Fruit fly (Drosophila melanogaster) whole organism, adult: ENCODE results near the gene dwg.

ENCODE experiments used
- CG11617 ChIP-seq: fragments of 200-800 bp; sonication (Bioruptor generic); optimal IDR thresholded peaks from 2 replicates; lab custom pipeline; 2017; ENCODE audit warnings: mild to moderate bottlenecking, missing biosample characterization, missing genetic modification reagents, missing genetic modification characterization
- CG12768 ChIP-seq: fragments of 200-800 bp; sonication (Bioruptor generic); optimal IDR thresholded peaks from 2 replicates; lab custom pipeline; 2017; ENCODE audit warnings: missing biosample characterization, missing genetic modification characterization, mild to moderate bottlenecking, moderate library complexity, missing genetic modification reagents
- CG14711 ChIP-seq: fragments of 200-800 bp; sonication (Bioruptor generic); optimal IDR thresholded peaks from 2 replicates; lab custom pipeline; 2018; ENCODE audit warnings: missing biosample characterization, mild to moderate bottlenecking, missing genetic modification characterization, moderate library complexity
- CG1620 ChIP-seq: fragments of 200-800 bp; sonication (Bioruptor generic); optimal IDR thresholded peaks from 2 replicates; lab custom pipeline; 2016; ENCODE audit warnings: missing biosample characterization, missing genetic modification characterization
- CG33017 ChIP-seq: fragments of 200-800 bp; sonication (Bioruptor generic); optimal IDR thresholded peaks from 2 replicates; lab custom pipeline; 2018; ENCODE audit warnings: missing biosample characterization, mild to moderate bottlenecking, missing genetic modification characterization, moderate library complexity
- CG5204 ChIP-seq: fragments of 200-800 bp; sonication (Bioruptor generic); optimal IDR thresholded peaks from 2 replicates; lab custom pipeline; 2016; ENCODE audit warnings: missing biosample characterization, missing genetic modification characterization
- CG7045 ChIP-seq: fragments of 200-800 bp; sonication (Bioruptor generic); optimal IDR thresholded peaks from 2 replicates; lab custom pipeline; 2017; ENCODE audit warnings: missing biosample characterization, mild to moderate bottlenecking, missing genetic modification characterization
- CG7101 ChIP-seq: fragments of 200-800 bp; sonication (Bioruptor generic); optimal IDR thresholded peaks from 2 replicates; lab custom pipeline; 2018; ENCODE audit warnings: missing biosample characterization, mild to moderate bottlenecking, missing genetic modification characterization, moderate library complexity
- Clk ChIP-seq: fragments of 200-800 bp; sonication (Bioruptor generic); optimal IDR thresholded peaks from 2 replicates; lab custom pipeline; 2017; ENCODE audit warnings: missing biosample characterization, missing genetic modification characterization
- Crg-1 ChIP-seq: fragments of 200-800 bp; sonication (Bioruptor generic); optimal IDR thresholded peaks from 2 replicates; lab custom pipeline; 2016; ENCODE audit warnings: missing biosample characterization, missing genetic modification characterization
- Hr96 ChIP-seq: fragments of 200-800 bp; sonication (Bioruptor generic); optimal IDR thresholded peaks from 2 replicates; lab custom pipeline; 2016; ENCODE audit warnings: missing biosample characterization, missing genetic modification characterization
- Mnt ChIP-seq: fragments of 200-800 bp; sonication (Bioruptor generic); optimal IDR thresholded peaks from 2 replicates; lab custom pipeline; 2016; ENCODE audit warnings: missing biosample characterization, mild to moderate bottlenecking, missing genetic modification characterization
- bab1 ChIP-seq: fragments of 200-800 bp; sonication (Bioruptor generic); optimal IDR thresholded peaks from 3 replicates; lab custom pipeline; 2019; ENCODE audit warnings: missing biosample characterization, mild to moderate bottlenecking, missing genetic modification characterization, moderate library complexity
- cic ChIP-seq: fragments of 200-800 bp; sonication (Bioruptor generic); optimal IDR thresholded peaks from 2 replicates; lab custom pipeline; 2017; ENCODE audit warnings: missing biosample characterization, mild to moderate bottlenecking, missing genetic modification characterization, moderate library complexity
- cnc ChIP-seq, 2 experiments: fragments of >200 bp; optimal IDR thresholded peaks; 2 replicates each; lab custom pipeline; 2017
- kay ChIP-seq: fragments of 200-800 bp; sonication (Bioruptor generic); peaks from one replicate; lab custom pipeline; 2016; ENCODE audit warnings: missing biosample characterization, missing genetic modification characterization, borderline replicate concordance
- ovo ChIP-seq: fragments of 200-800 bp; sonication (Bioruptor generic); optimal IDR thresholded peaks from 2 replicates; lab custom pipeline; 2016; ENCODE audit warnings: missing biosample characterization, missing genetic modification characterization
- pad ChIP-seq: fragments of 200-800 bp; sonication (Bioruptor generic); optimal IDR thresholded peaks from 3 replicates; lab custom pipeline; 2017; ENCODE audit warnings: missing biosample characterization, missing genetic modification characterization, mild to moderate bottlenecking, moderate library complexity, missing genetic modification reagents
- tj ChIP-seq: fragments of 200-800 bp; sonication (Bioruptor generic); optimal IDR thresholded peaks from 3 replicates; lab custom pipeline; 2017; ENCODE audit warnings: missing biosample characterization, mild to moderate bottlenecking, missing genetic modification characterization, moderate library complexity
- toe ChIP-seq: fragments of 200-800 bp; sonication (Bioruptor generic); optimal IDR thresholded peaks from 2 replicates; lab custom pipeline; 2016; ENCODE audit warnings: missing biosample characterization, missing genetic modification characterization

The dwg gene

dm6 chrX:2732127-2732526 lies 4.6 kb downstream of the dwg start, which contains the start of the genes ttm50 and CG2712:
TSS of gene ttm50 (minus strand) at chrX:2732190.
TSS of gene CG2712 (plus strand) at chrX:2732469.
- peak; percentile 45 for TF ChIP-seq Clk (GFP tag; lab: Kevin White, UChicago)
- no peak for TF ChIP-seq Hr96 (GFP tag; lab: Kevin White, UChicago)
- peak; percentile 77 for TF ChIP-seq bab1 (GFP tag; lab: Kevin White, UChicago)
- peak; percentile 66 for TF ChIP-seq CG1620 (GFP tag; lab: Kevin White, UChicago)
- peak; percentile 44 for TF ChIP-seq ovo (GFP tag; lab: Kevin White, UChicago)
- TF ChIP-seq kay (GFP tag; lab: Kevin White, UChicago): no peak
- peak; percentile 68 for TF ChIP-seq CG7101
- TF ChIP-seq Crg-1 (GFP tag; lab: Kevin White, UChicago): peak; percentile 32
- TF ChIP-seq CG33017 (tag; lab: Kevin White, UChicago): peak; percentile 29
- no peak for TF ChIP-seq cnc (optimal IDR thresholded peaks at IDR 0.05; lab: Kevin White, UChicago)
- peak; percentile 40 for TF ChIP-seq CG7045 (GFP tag; lab: Kevin White, UChicago)
- TF ChIP-seq CG12768 (GFP tag; lab: Kevin White, UChicago): peak; percentile 63
- peak; percentile 50 for TF ChIP-seq CG14711 (tag; lab: Kevin White, UChicago)
- peak; percentile 98 for TF ChIP-seq Mnt
- peak; percentile 77 for TF ChIP-seq CG11617 (GFP tag; lab: Kevin White, UChicago)
- no peak for TF ChIP-seq CG5204
- no peak for TF ChIP-seq toe (GFP tag; lab: Kevin White, UChicago)
- peak; percentile 60 for TF ChIP-seq pad (GFP tag; lab: Kevin White, UChicago)
- TF ChIP-seq tj (GFP tag; lab: Kevin White, UChicago): peak; percentile 35
- TF ChIP-seq cic (GFP tag; lab: Kevin White, UChicago): no peak

DNA sequence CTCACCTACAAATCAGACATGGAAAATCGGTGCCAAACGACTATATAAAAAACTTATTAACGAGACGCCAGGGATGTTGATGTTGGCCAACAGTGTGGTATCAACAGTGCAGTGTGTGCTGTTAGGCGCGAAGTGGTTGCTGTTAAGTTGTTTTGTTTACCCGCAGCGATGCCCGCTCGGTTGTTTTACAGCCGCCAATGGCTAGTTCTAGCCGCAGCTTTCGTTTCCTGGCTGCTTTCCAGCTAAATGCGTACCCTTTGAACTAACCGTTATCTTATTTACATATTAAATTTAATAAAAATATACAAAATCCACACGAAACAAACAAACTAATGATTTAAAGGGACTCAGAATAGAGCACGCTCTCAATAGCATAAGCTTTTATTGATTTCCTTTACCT lies 11.2 kb downstream of the dwg start, which contains the start of gene crm:
Gene crm, minus strand, starts transcription at position 111 of the 400 bp plus-strand sequence.
- no peak for TF ChIP-seq CG7045 (GFP tag; lab: Kevin White, UChicago)
- TF ChIP-seq CG7101: peak; percentile 37
- TF ChIP-seq CG11617 (GFP tag; lab: Kevin White, UChicago): no peak
- TF ChIP-seq Mnt: peak; percentile 54
- TF ChIP-seq toe (GFP tag; lab: Kevin White, UChicago): no peak
- no peak for TF ChIP-seq Crg-1 (GFP tag; lab: Kevin White, UChicago)
- TF ChIP-seq ovo (GFP tag; lab: Kevin White, UChicago): peak; percentile 86
- no peak for TF ChIP-seq CG12768 (GFP tag; lab: Kevin White, UChicago)
- no peak for TF ChIP-seq Hr96 (GFP tag; lab: Kevin White, UChicago)
- no peak for TF ChIP-seq kay (GFP tag; lab: Kevin White, UChicago)
- TF ChIP-seq CG1620 (GFP tag; lab: Kevin White, UChicago): no peak
- no peak for TF ChIP-seq CG33017 (tag; lab: Kevin White, UChicago)

dm6 chrX:2740084-2740483 lies 12.6 kb downstream of the dwg start, which contains the start of gene kirre:
TSS of gene kirre (plus strand) at chrX:2740384.
- TF ChIP-seq tj (GFP tag; lab: Kevin White, UChicago) (no peak), Clk (GFP tag; lab: Kevin White, UChicago) (no peak), Crg-1 (GFP tag; lab: Kevin White, UChicago) (no peak), Mnt (no peak), cic (GFP tag; lab: Kevin White, UChicago) (no peak), CG1620 (GFP tag; lab: Kevin White, UChicago) (no peak), CG5204 (no peak), toe (GFP tag; lab: Kevin White, UChicago) (no peak), bab1 (GFP tag; lab: Kevin White, UChicago) (no peak), kay (GFP tag; lab: Kevin White, UChicago) (no peak)

- TF ChIP-seq toe (GFP tag; lab: Kevin White, UChicago) (no peak), pad (GFP tag; lab: Kevin White, UChicago) (peak; percentile 89), CG7045 (GFP tag; lab: Kevin White, UChicago) (peak; percentile 11), CG33017 (tag; lab: Kevin White, UChicago) (peak; percentile 52), CG11617 (GFP tag; lab: Kevin White, UChicago) (peak; percentile 56), CG5204 (no peak), kay (GFP tag; lab: Kevin White, UChicago) (peak; percentile 98), cnc (optimal IDR thresholded peaks at IDR 0.05; lab: Kevin White, UChicago) (no peak), CG12768 (GFP tag; lab: Kevin White, UChicago) (peak; percentile 59), tj (GFP tag; lab: Kevin White, UChicago) (peak; percentile 49), Mnt (peak; percentile 58), Hr96 (GFP tag; lab: Kevin White, UChicago) (no peak), CG7101 (no peak), Crg-1 (GFP tag; lab: Kevin White, UChicago) (no peak), CG1620 (GFP tag; lab: Kevin White, UChicago) (no peak), Clk (GFP tag; lab: Kevin White, UChicago) (no peak), cic (GFP tag; lab: Kevin White, UChicago) (peak; percentile 94), ovo (GFP tag; lab: Kevin White, UChicago) (peak; percentile 3), CG14711 (tag; lab: Kevin White, UChicago) (no peak), bab1 (GFP tag; lab: Kevin White, UChicago) (no peak)
Observed at dm6 chrX:2742067-2742466, 14.6 kb downstream of the dwg start.

- TF ChIP-seq CG7045 (GFP tag; lab: Kevin White, UChicago) (peak; percentile 72), CG14711 (tag; lab: Kevin White, UChicago) (peak; percentile 82), bab1 (GFP tag; lab: Kevin White, UChicago) (peak; percentile 34), CG11617 (GFP tag; lab: Kevin White, UChicago) (peak; percentile 83), ovo (GFP tag; lab: Kevin White, UChicago) (peak; percentile 58), Clk (GFP tag; lab: Kevin White, UChicago) (peak; percentile 38), CG12768 (GFP tag; lab: Kevin White, UChicago) (peak; percentile 84), toe (GFP tag; lab: Kevin White, UChicago) (peak; percentile 50), CG1620 (GFP tag; lab: Kevin White, UChicago) (peak; percentile 64), CG7101 (peak; percentile 90), Crg-1 (GFP tag; lab: Kevin White, UChicago) (peak; percentile 73), pad (GFP tag; lab: Kevin White, UChicago) (peak; percentile 58), CG5204 (peak; percentile 75), cnc (optimal IDR thresholded peaks at IDR 0.05; lab: Kevin White, UChicago) (no peak), cic (GFP tag; lab: Kevin White, UChicago) (no peak), CG33017 (tag; lab: Kevin White, UChicago) (peak; percentile 68), Mnt (peak; percentile 82), tj (GFP tag; lab: Kevin White, UChicago) (peak; percentile 48), Hr96 (GFP tag; lab: Kevin White, UChicago) (peak; percentile 90), kay (GFP tag; lab: Kevin White, UChicago) (no peak)
Observed at dm6 chrX:2743020-2743419, 15.5 kb downstream of the dwg start.
